Worm (Caenorhabditis elegans) whole organism, L1 larva: ENCODE data around the gene acr-8.
A peak's percentile ranks its signal among the peaks of the same experiment; 100 is the strongest.

Experiments used
- lin-39 ChIP-seq: fragments of 150-350 bp; optimal IDR thresholded peaks from 2 replicates; lab custom pipeline; 2014; ENCODE audit warnings: missing biosample characterization, missing genetic modification reagents, missing genetic modification characterization
- nhr-90 ChIP-seq: sonication (generic microtip); optimal IDR thresholded peaks from 2 replicates; lab custom pipeline; 2016; ENCODE audit warnings: mild to moderate bottlenecking, missing genetic modification characterization, missing compliant biosample characterization; ENCODE audit not compliant: poor library complexity
- unc-62 ChIP-seq: fragments of 150-350 bp; optimal IDR thresholded peaks from 2 replicates; lab custom pipeline; 2014; ENCODE audit warnings: missing biosample characterization, missing genetic modification reagents, missing genetic modification characterization

DNA sequence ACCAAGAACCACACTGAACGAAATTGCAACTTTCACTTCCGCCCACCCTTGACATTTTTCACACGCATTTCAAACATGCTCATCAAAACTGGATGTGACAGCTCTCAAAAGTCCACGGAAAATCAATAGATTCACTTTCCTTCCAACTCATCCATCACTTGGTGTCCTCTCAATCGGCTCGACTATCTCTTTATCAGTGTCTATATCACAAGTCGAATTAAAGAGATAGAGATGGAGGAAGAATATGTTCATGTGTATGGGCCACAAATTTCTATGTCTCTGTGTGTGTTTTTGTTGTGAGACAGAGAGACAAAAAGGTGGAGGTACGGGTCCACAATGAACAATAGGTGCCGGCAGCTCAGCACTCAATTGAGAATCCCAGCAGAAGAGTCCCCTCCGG, 2.0 kb upstream of the acr-8 start:
- peak; percentile 37 for TF ChIP-seq lin-39 (tag; lab: Kevin White, UChicago)
- TF ChIP-seq unc-62 = no peak
- TF ChIP-seq nhr-90 (tag; lab: Kevin White, UChicago) = no peak
